Worm (Caenorhabditis elegans): ENCODE measurements around the gene srd-5.

Gene srd-5

DNA sequence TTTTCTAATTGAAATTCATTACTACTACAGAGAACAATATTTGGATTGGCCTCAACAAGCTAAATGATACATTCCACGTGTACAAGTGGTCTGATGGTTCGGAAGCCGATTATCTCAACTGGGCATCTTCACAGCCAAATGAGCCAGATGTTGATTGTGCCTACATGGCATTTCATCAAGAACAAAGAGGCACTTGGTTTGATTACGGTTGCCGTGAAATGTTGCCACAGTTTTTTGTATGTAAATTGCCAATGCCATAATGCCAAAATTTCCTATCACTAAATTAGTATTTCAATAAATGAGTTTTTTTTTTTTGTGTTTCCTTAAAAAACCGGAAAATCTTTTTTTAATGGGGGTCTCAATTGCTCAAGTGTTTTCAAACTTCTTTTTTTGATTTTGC is 19.6 kb downstream of the srd-5 start:
- TF ChIP-seq W03F9.2 (tag; optimal IDR thresholded peaks at IDR 0.05) (no peak), dao-5 (tag; optimal IDR thresholded peaks at IDR 0.05) (no peak), him-1 (tag; optimal IDR thresholded peaks at IDR 0.05) (no peak)

ce11 chrIV:5654203-5654602 is 20.1 kb downstream of the srd-5 start:
- TF ChIP-seq him-1 (tag; optimal IDR thresholded peaks at IDR 0.05): no peak
- no peak for TF ChIP-seq W03F9.2 (tag; optimal IDR thresholded peaks at IDR 0.05)
- no peak for TF ChIP-seq dao-5 (tag; optimal IDR thresholded peaks at IDR 0.05)

DNA sequence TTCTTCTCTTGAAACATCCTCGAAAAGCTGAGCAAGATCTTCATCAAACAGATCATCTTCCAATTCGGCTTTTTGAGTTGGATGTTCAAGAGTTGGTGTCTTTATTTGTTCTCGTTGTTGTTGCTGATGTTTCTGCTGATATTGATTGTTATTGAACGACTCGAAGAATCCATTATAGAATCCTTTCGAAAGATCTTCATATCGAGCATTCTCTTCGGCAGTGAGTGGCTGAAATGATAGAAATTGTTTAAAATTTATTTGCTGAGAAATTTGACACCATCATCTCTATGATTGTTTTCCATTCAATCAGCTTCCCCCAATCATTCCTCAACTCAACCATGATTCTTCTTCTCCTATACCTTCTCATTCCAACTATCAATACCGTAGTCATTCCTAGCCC is 20.7 kb downstream of the srd-5 start, which contains the start of gene clec-178:
TSS of gene clec-178 (plus strand) at position 301 of the 400 bp plus-strand sequence.
- TF ChIP-seq him-1 (tag; optimal IDR thresholded peaks at IDR 0.05): no peak

ce11 chrIV:5652811-5653483 is 21.4 kb downstream of the srd-5 start:
- TF ChIP-seq dao-5 (tag; optimal IDR thresholded peaks at IDR 0.05) (no peak), him-1 (tag; optimal IDR thresholded peaks at IDR 0.05) (no peak), W03F9.2 (tag; optimal IDR thresholded peaks at IDR 0.05) (no peak)

ce11 chrIV:5650761-5651332 is 23.5 kb downstream of the srd-5 start:
- TF ChIP-seq dao-5 (tag; optimal IDR thresholded peaks at IDR 0.05): no peak
- no peak for TF ChIP-seq W03F9.2 (tag; optimal IDR thresholded peaks at IDR 0.05)
- no peak for TF ChIP-seq him-1 (tag; optimal IDR thresholded peaks at IDR 0.05)

DNA sequence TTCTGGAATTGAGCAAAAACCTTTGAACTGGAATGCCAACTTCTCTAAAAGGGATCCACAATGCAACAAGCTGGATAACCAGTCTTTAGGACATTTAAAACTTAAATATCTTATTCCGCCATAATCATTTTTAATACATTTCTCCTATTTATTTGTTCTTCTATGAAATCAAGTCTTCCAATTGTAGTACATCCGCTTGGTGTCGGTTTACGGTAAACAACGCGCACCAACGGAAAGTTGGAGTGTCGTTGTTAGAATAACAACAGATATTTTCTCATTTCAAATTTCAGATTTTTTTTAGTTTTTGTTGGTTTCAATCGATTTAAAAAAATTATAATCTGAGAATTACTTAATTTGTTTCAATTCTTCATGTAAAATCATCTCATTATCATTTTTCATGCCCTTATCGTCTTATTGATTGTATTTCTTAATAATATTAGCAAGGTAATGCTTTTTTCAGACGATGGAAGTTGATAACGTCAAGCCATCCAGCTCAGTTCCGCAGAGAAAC is 25.2 kb downstream of the srd-5 start, which contains the start of gene csn-5:
TSS of gene csn-5 (plus strand) at position 461 of the 511 bp plus-strand sequence.
- TF ChIP-seq W03F9.2 (tag; optimal IDR thresholded peaks at IDR 0.05) (no peak), dao-5 (tag; optimal IDR thresholded peaks at IDR 0.05) (no peak), him-1 (tag; optimal IDR thresholded peaks at IDR 0.05) (no peak)

- TF ChIP-seq him-1 (tag; optimal IDR thresholded peaks at IDR 0.05): no peak
- no peak for TF ChIP-seq W03F9.2 (tag; optimal IDR thresholded peaks at IDR 0.05)
- no peak for TF ChIP-seq dao-5 (tag; optimal IDR thresholded peaks at IDR 0.05)
Measured at ce11 chrIV:5645514-5646052, 28.8 kb downstream of the srd-5 start, which contains the start of the genes srd-8 and B0547.2. srd-8 (minus strand) TSS chrIV:5645614. B0547.2 (plus strand) TSS chrIV:5646002.

- no peak for TF ChIP-seq dao-5 (tag; optimal IDR thresholded peaks at IDR 0.05)
- no peak for TF ChIP-seq him-1 (tag; optimal IDR thresholded peaks at IDR 0.05)
- no peak for TF ChIP-seq W03F9.2 (tag; optimal IDR thresholded peaks at IDR 0.05)
Measured at ce11 chrIV:5635551-5635950, 38.8 kb downstream of the srd-5 start, which contains the start of gene srd-13. srd-13 (minus strand) TSS chrIV:5635651.

DNA sequence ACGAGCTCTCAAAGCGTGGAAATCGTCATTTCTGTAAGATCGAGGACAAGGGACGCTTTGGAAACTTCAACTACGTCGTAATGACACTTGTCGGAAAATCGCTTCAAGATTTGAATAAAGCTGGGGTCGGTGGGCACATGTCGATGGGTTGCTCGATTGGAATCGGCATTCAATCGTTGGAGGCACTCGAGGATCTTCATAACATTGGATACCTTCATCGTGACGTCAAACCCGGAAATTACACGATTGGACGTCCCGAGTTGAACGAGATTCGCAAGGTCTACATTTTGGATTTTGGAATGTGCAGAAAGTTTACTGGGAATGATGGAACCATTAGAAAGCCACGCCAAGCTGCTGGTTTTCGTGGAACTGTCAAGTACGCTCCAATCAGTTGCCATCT is 41.8 kb downstream of the srd-5 start:
- TF ChIP-seq him-1 (tag; optimal IDR thresholded peaks at IDR 0.05): no peak
- TF ChIP-seq dao-5 (tag; optimal IDR thresholded peaks at IDR 0.05): no peak
- no peak for TF ChIP-seq W03F9.2 (tag; optimal IDR thresholded peaks at IDR 0.05)

DNA sequence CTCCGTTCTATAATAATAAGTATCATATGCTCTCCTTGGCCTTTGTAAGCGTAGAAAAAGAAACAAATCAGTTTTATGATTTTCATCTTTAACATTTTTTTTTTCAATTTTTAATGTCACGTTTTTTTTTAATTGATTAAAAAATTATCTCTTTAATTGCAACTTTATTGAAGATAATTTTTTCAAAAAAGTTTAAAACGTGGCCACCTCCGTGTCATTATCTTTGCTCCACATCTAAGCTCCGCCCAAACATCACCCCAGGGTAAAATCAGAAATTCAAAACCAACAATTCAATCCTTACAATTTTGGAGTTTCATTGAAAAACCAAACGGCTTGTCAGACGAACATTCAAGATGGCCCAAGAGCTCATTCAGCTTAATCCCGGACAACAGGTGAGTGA is 42.7 kb downstream of the srd-5 start, which contains the start of gene ttbk-8.2:
TSS of gene ttbk-8.2 (plus strand) at position 301 of the 400 bp plus-strand sequence.
- TF ChIP-seq W03F9.2 (tag; optimal IDR thresholded peaks at IDR 0.05) (no peak), him-1 (tag; optimal IDR thresholded peaks at IDR 0.05) (no peak), dao-5 (tag; optimal IDR thresholded peaks at IDR 0.05) (no peak)

DNA sequence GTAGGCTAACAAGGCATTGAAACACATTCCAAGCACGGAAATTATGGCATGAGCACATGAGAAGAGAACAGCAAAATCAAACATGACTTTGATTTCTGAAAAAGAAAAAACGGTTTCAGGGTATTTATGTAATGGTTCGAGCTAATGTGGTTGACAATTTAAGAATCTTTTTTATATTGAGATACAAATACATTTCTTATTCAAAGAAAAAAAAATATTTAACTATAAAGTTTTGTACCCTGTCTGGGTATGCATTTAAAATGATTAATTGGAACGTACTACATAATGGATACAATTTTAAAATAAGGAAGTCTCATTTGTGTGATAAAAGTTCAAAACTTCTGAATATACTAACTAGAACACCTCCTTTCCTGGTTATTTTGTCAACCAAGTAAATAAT is 44.2 kb downstream of the srd-5 start, which contains the start of gene srd-12:
TSS of gene srd-12 (minus strand) at position 101 of the 400 bp plus-strand sequence.
- TF ChIP-seq W03F9.2 (tag; optimal IDR thresholded peaks at IDR 0.05) (no peak), dao-5 (tag; optimal IDR thresholded peaks at IDR 0.05) (no peak), him-1 (tag; optimal IDR thresholded peaks at IDR 0.05) (no peak)

DNA sequence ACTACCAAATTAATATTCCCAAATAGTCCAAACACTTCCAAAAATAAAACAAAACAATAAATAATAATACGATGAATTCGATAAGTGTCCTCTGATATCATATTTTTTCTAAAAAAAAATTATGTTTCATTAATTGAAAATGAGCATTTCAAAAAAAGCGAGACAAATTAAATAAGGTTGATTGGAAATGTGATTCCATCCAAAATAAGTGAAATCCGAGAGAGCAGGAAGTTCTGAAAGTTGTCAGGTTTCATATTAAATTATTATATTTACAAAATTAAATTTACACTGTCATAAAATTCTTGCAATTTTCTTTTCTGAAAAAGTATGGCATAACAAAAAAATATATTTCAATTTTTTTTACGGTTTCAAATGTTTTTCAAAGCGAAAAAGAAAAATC is 47.3 kb downstream of the srd-5 start, which contains the start of gene srsx-14:
TSS of gene srsx-14 (minus strand) at position 101 of the 400 bp plus-strand sequence.
- TF ChIP-seq W03F9.2 (tag; optimal IDR thresholded peaks at IDR 0.05) (no peak), dao-5 (tag; optimal IDR thresholded peaks at IDR 0.05) (no peak), him-1 (tag; optimal IDR thresholded peaks at IDR 0.05) (no peak)

DNA sequence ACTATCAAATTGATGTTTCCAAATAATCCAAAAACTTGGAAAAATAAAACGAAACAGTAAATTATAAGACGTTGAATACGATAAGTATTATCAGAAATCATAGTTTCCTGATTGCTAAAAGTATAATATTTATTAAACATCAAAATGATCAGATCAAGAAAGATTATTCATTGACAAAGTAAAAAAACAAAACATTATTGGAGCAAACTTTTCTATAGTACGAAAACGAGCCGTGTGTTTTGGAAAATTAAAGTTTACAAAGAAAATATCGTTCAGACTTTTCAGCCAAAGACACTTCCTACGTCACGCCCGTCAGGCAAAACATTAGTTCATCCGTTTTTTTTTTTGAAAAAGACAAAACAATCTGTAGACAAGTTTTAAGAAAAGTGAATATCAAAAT is 50.6 kb downstream of the srd-5 start, which contains the start of gene srsx-15:
TSS of gene srsx-15 (minus strand) at position 101 of the 400 bp plus-strand sequence.
- no peak for TF ChIP-seq dao-5 (tag; optimal IDR thresholded peaks at IDR 0.05)
- no peak for TF ChIP-seq W03F9.2 (tag; optimal IDR thresholded peaks at IDR 0.05)
- no peak for TF ChIP-seq him-1 (tag; optimal IDR thresholded peaks at IDR 0.05)
